Worm (Caenorhabditis elegans): ENCODE results near the gene T16G12.12.
A peak's percentile ranks its signal among the peaks of the same experiment; 100 is the strongest.

- TF ChIP-seq ama-1 (optimal IDR thresholded peaks at IDR 0.05) (no peak), flt-1 (GFP tag; IDR thresholded peaks at IDR 0.05) (0 out of 2 replicates have a peak, but pooled peaks have one; percentile 35), tbx-11 (GFP tag; IDR thresholded peaks at IDR 0.05) (no peak), scrt-1 (GFP tag; IDR thresholded peaks at IDR 0.05) (no peak), hnd-1 (tag; optimal IDR thresholded peaks at IDR 0.05) (no peak), hmg-4 (GFP tag; optimal IDR thresholded peaks at IDR 0.05) (no peak), F13C5.2 (tag; optimal IDR thresholded peaks at IDR 0.05) (no peak)
These were observed 10.7 kb downstream of the T16G12.12 start, which contains the start of gene ekl-6 for ce11 chrIII:10064140-10064539.
